Worm (Caenorhabditis elegans) whole organism, L2 larva: Measurements from ENCODE around the gene mam-7.

Source experiments
- C34F6.9 ChIP-seq: fragments of 150-350 bp; optimal IDR thresholded peaks from 2 replicates; lab custom pipeline; 2014; ENCODE audit warnings: missing biosample characterization, missing genetic modification characterization
- R02D3.7 ChIP-seq: fragments of 150-350 bp; optimal IDR thresholded peaks from 2 replicates; lab custom pipeline; 2014; ENCODE audit warnings: missing biosample characterization, missing genetic modification characterization
- ceh-16 ChIP-seq: fragments of 150-350 bp; optimal IDR thresholded peaks from 2 replicates; lab custom pipeline; 2014; ENCODE audit warnings: missing biosample characterization, missing genetic modification characterization
- egl-27 ChIP-seq: sonication (generic microtip); optimal IDR thresholded peaks from 3 replicates; lab custom pipeline; 2017; ENCODE audit warnings: missing biosample characterization, missing genetic modification reagents, missing genetic modification characterization
- mdl-1 ChIP-seq, 2 experiments: fragments of 150-350 bp in 1 of 2; sonication (generic microtip) in 1 of 2; optimal IDR thresholded peaks; 2 replicates each; lab custom pipeline; 2017; ENCODE audit warnings: missing biosample characterization in 2 of 2, missing genetic modification characterization in 2 of 2
- nhr-237 ChIP-seq: fragments of 150-350 bp; optimal IDR thresholded peaks from 2 replicates; lab custom pipeline; 2014; ENCODE audit warnings: missing biosample characterization, missing genetic modification characterization
- skn-1 ChIP-seq: sonication (generic microtip); optimal IDR thresholded peaks from 2 replicates; lab custom pipeline; 2017; ENCODE audit warnings: missing biosample characterization, missing genetic modification characterization
- sma-3 ChIP-seq: sonication (generic microtip); optimal IDR thresholded peaks from 2 replicates; lab custom pipeline; 2016; ENCODE audit warnings: missing genetic modification reagents, missing genetic modification characterization, missing compliant biosample characterization

ce11 chrIII:9857110-9857509 is 35.8 kb upstream of the mam-7 start:
- no peak for TF ChIP-seq mdl-1 (tag; optimal IDR thresholded peaks at IDR 0.05; lab: Kevin White, UChicago)
- TF ChIP-seq skn-1, result no peak
- no peak for TF ChIP-seq egl-27 (tag; lab: Kevin White, UChicago)
- no peak for TF ChIP-seq C34F6.9 (tag; lab: Kevin White, UChicago)
- no peak for TF ChIP-seq nhr-237 (tag; lab: Kevin White, UChicago)
- TF ChIP-seq ceh-16, result no peak
- TF ChIP-seq R02D3.7 (tag; lab: Kevin White, UChicago), result no peak
- no peak for TF ChIP-seq sma-3 (GFP tag; lab: Kevin White, UChicago)
